Fruit fly (Drosophila melanogaster) whole organism, wandering third instar larva: ENCODE data around the gene CG1647.

Experiments used
- Abd-B ChIP-seq: fragments of >200 bp; optimal IDR thresholded peaks from 2 replicates; lab custom pipeline; 2017; ENCODE audit warnings: missing biosample characterization, missing genetic modification characterization
- CG32264 ChIP-seq: fragments of 200-800 bp; sonication (Bioruptor generic); optimal IDR thresholded peaks from 2 replicates; lab custom pipeline; 2016; ENCODE audit warnings: missing biosample characterization, missing genetic modification characterization
- CG9705 ChIP-seq: fragments of 200-800 bp; sonication (Bioruptor generic); optimal IDR thresholded peaks from 2 replicates; lab custom pipeline; 2018; ENCODE audit warnings: missing biosample characterization, mild to moderate bottlenecking, missing genetic modification characterization
- CrebA ChIP-seq: fragments of 200-800 bp; sonication (Bioruptor generic); optimal IDR thresholded peaks from 2 replicates; lab custom pipeline; 2016; ENCODE audit warnings: missing biosample characterization, mild to moderate bottlenecking, missing genetic modification characterization, borderline replicate concordance
- Dfd ChIP-seq: fragments of >200 bp; optimal IDR thresholded peaks from 2 replicates; lab custom pipeline; 2017; ENCODE audit warnings: missing biosample characterization, missing genetic modification characterization
- Dif ChIP-seq: fragments of 200-275, 200-300 bp; sonication (Bioruptor generic); optimal IDR thresholded peaks from 2 replicates; lab custom pipeline; 2018; ENCODE audit warnings: missing biosample characterization, missing genetic modification characterization; ENCODE audit not compliant: partially characterized antibody
- GATAd ChIP-seq: sonication (Bioruptor generic); optimal IDR thresholded peaks from 2 replicates; lab custom pipeline; 2016; ENCODE audit warnings: missing biosample characterization, missing genetic modification characterization
- HLH106 ChIP-seq: fragments of 200-800 bp; optimal IDR thresholded peaks from 3 replicates; lab custom pipeline; 2019; ENCODE audit warnings: missing biosample characterization, mild to moderate bottlenecking, missing genetic modification characterization, moderate library complexity
- Hnf4 ChIP-seq: fragments of 200-800 bp; sonication (Bioruptor generic); optimal IDR thresholded peaks from 2 replicates; lab custom pipeline; 2016; ENCODE audit warnings: missing biosample characterization, mild to moderate bottlenecking, missing genetic modification characterization
- Hr78 ChIP-seq: fragments of >200 bp; optimal IDR thresholded peaks from 2 replicates; lab custom pipeline; 2017; ENCODE audit warnings: missing biosample characterization, missing genetic modification characterization
- Hr83 ChIP-seq: fragments of 200-300 bp; sonication (Bioruptor generic); optimal IDR thresholded peaks from 2 replicates; lab custom pipeline; 2016; ENCODE audit warnings: missing biosample characterization, mild to moderate bottlenecking, missing genetic modification characterization, moderate library complexity; ENCODE audit not compliant: poor library complexity, severe bottlenecking
- Jra ChIP-seq: sonication (Bioruptor generic); optimal IDR thresholded peaks from 2 replicates; lab custom pipeline; 2016; ENCODE audit warnings: missing biosample characterization, missing genetic modification characterization
- Mio ChIP-seq: sonication (Bioruptor generic); optimal IDR thresholded peaks from 2 replicates; lab custom pipeline; 2016; ENCODE audit warnings: missing biosample characterization, missing genetic modification characterization
- Myc ChIP-seq: fragments of >200 bp; optimal IDR thresholded peaks from 2 replicates; lab custom pipeline; 2017
- N ChIP-seq: fragments of >200 bp; optimal IDR thresholded peaks from 2 replicates; lab custom pipeline; 2018; ENCODE audit warnings: missing biosample characterization, missing external identifiers, missing genetic modification characterization
- OdsH ChIP-seq: fragments of 200-800 bp; sonication (Bioruptor generic); optimal IDR thresholded peaks from 2 replicates; lab custom pipeline; 2016; ENCODE audit warnings: missing biosample characterization, mild to moderate bottlenecking, missing genetic modification characterization
- Rel ChIP-seq, 2 experiments: fragments of 200-800 bp; sonication (Bioruptor generic) in 1 of 2; optimal IDR thresholded peaks; 2 replicates in 1 of 2; 3 replicates in 1 of 2; lab custom pipeline; 2016 to 2019; ENCODE audit warnings: mild to moderate bottlenecking in 2 of 2, missing biosample characterization in 2 of 2, missing genetic modification characterization in 2 of 2, moderate library complexity in 1 of 2
- Sp1 ChIP-seq: fragments of 200-800 bp; sonication (Bioruptor generic); optimal IDR thresholded peaks from 3 replicates; lab custom pipeline; 2019; ENCODE audit warnings: missing biosample characterization, mild to moderate bottlenecking, missing genetic modification characterization, moderate library complexity
- Vsx2 ChIP-seq: fragments of 200-300, 225-300 bp; sonication (Bioruptor generic); optimal IDR thresholded peaks from 2 replicates; lab custom pipeline; 2018; ENCODE audit warnings: missing biosample characterization, missing genetic modification characterization; ENCODE audit not compliant: partially characterized antibody
- br ChIP-seq: fragments of 200-800 bp; sonication (Bioruptor generic); optimal IDR thresholded peaks from 2 replicates; lab custom pipeline; 2016; ENCODE audit warnings: missing biosample characterization, missing genetic modification characterization
- brk ChIP-seq: fragments of 200-800 bp; sonication (Bioruptor generic); optimal IDR thresholded peaks from 2 replicates; lab custom pipeline; 2016; ENCODE audit warnings: missing biosample characterization, mild to moderate bottlenecking, missing genetic modification characterization
- dl ChIP-seq, 2 experiments: fragments of 175-275, 200-275 bp in 1 of 2; fragments of 200-275 bp in 1 of 2; sonication (Bioruptor generic); optimal IDR thresholded peaks; lab custom pipeline; 2018; ENCODE audit warnings: mild to moderate bottlenecking in 2 of 2, missing biosample characterization in 2 of 2, missing genetic modification characterization in 2 of 2, moderate library complexity in 2 of 2; ENCODE audit not compliant: partially characterized antibody in 2 of 2, insufficient read depth in 1 of 2
- dmrt93B ChIP-seq: fragments of 200-800 bp; sonication (Bioruptor generic); optimal IDR thresholded peaks from 2 replicates; lab custom pipeline; 2018; ENCODE audit warnings: missing biosample characterization, mild to moderate bottlenecking, missing genetic modification characterization
- dsf ChIP-seq: sonication (Bioruptor generic); optimal IDR thresholded peaks from 2 replicates; lab custom pipeline; 2016; ENCODE audit warnings: missing biosample characterization, missing genetic modification characterization, borderline replicate concordance
- ey ChIP-seq: fragments of 200-800 bp; sonication (Bioruptor generic); optimal IDR thresholded peaks from 2 replicates; lab custom pipeline; 2016; ENCODE audit warnings: missing biosample characterization, missing genetic modification characterization
- foxo ChIP-seq, 2 experiments: fragments of 200-800 bp; sonication (Bioruptor generic); optimal IDR thresholded peaks; 2 replicates in 1 of 2; 3 replicates in 1 of 2; lab custom pipeline; 2016 to 2017; ENCODE audit warnings: missing biosample characterization in 2 of 2, missing genetic modification characterization in 2 of 2
- fru ChIP-seq: fragments of 200-800 bp; sonication (Bioruptor generic); optimal IDR thresholded peaks from 3 replicates; lab custom pipeline; 2016; ENCODE audit warnings: missing biosample characterization, mild to moderate bottlenecking, missing genetic modification characterization
- h ChIP-seq: fragments of 200-800 bp; sonication (Bioruptor generic); optimal IDR thresholded peaks from 3 replicates; lab custom pipeline; 2016; ENCODE audit warnings: missing biosample characterization, mild to moderate bottlenecking, missing genetic modification characterization
- jim ChIP-seq: fragments of 175-275, 200-325 bp; sonication (Bioruptor generic); optimal IDR thresholded peaks from 2 replicates; lab custom pipeline; 2016; ENCODE audit warnings: missing biosample characterization, mild to moderate bottlenecking, missing genetic modification characterization
- lola ChIP-seq: fragments of >200 bp; optimal IDR thresholded peaks from 2 replicates; lab custom pipeline; 2017; ENCODE audit warnings: missing biosample characterization, missing genetic modification characterization
- pan ChIP-seq: fragments of >200 bp; optimal IDR thresholded peaks from 2 replicates; lab custom pipeline; 2017
- psq ChIP-seq: fragments of 200-800 bp; sonication (Bioruptor generic); optimal IDR thresholded peaks from 3 replicates; lab custom pipeline; 2017; ENCODE audit warnings: missing biosample characterization, mild to moderate bottlenecking, missing genetic modification characterization, moderate library complexity
- rgr ChIP-seq: fragments of 200-800 bp; sonication (Bioruptor generic); optimal IDR thresholded peaks from 3 replicates; lab custom pipeline; 2016; ENCODE audit warnings: missing biosample characterization, mild to moderate bottlenecking, missing genetic modification characterization
- sage ChIP-seq: fragments of 200-800 bp; sonication (Bioruptor generic); optimal IDR thresholded peaks from 2 replicates; lab custom pipeline; 2016; ENCODE audit warnings: missing biosample characterization, mild to moderate bottlenecking, missing genetic modification characterization
- sv ChIP-seq: fragments of 200-800 bp; sonication (Bioruptor generic); optimal IDR thresholded peaks from 3 replicates; lab custom pipeline; 2016; ENCODE audit warnings: missing biosample characterization, missing genetic modification characterization
- tai ChIP-seq: sonication (Bioruptor generic); optimal IDR thresholded peaks from 2 replicates; lab custom pipeline; 2016; ENCODE audit warnings: missing biosample characterization, missing genetic modification characterization
- usp ChIP-seq: fragments of >200 bp; optimal IDR thresholded peaks from 2 replicates; lab custom pipeline; 2017; ENCODE audit warnings: missing biosample characterization, missing genetic modification characterization
- woc ChIP-seq: sonication (Bioruptor generic); optimal IDR thresholded peaks from 2 replicates; lab custom pipeline; 2016; ENCODE audit warnings: missing biosample characterization, mild to moderate bottlenecking, missing genetic modification characterization

The CG1647 gene

dm6 chr3R:28856829-28857228 is 36.8 kb downstream of the CG1647 start:
- no peak for TF ChIP-seq CrebA (GFP tag; lab: Kevin White, UChicago)
- no peak for TF ChIP-seq jim (GFP tag; lab: Kevin White, UChicago)
- no peak for TF ChIP-seq Dif (GFP tag; lab: Kevin White, UChicago)
- no peak for TF ChIP-seq N (GFP tag; lab: Kevin White, UChicago)
- no peak for TF ChIP-seq sv (GFP tag; lab: Kevin White, UChicago)
- TF ChIP-seq, all 38 proteins: peak for 0

- no peak for TF ChIP-seq Mio
- TF ChIP-seq Hr83 (GFP tag; lab: Kevin White, UChicago), result no peak
- TF ChIP-seq sv (GFP tag; lab: Kevin White, UChicago), result no peak
- peak; percentile 0 for TF ChIP-seq h
- no peak for TF ChIP-seq Vsx2 (GFP tag; lab: Kevin White, UChicago)
- TF ChIP-seq dsf (GFP tag; lab: Kevin White, UChicago), result no peak
- no peak for TF ChIP-seq Myc (lab: Kevin White, UChicago)
- TF ChIP-seq tai, result no peak
- no peak for TF ChIP-seq pan (lab: Kevin White, UChicago)
- no peak for TF ChIP-seq psq (GFP tag; lab: Kevin White, UChicago)
- peak; percentile 10 for TF ChIP-seq br
- TF ChIP-seq Jra, result no peak
- TF ChIP-seq dl (GFP tag; optimal IDR thresholded peaks at IDR 0.05; lab: Kevin White, UChicago; ENCODE audit: insufficient read depth in 1 of 2, partially characterized antibody in 2 of 2), result no peak
- TF ChIP-seq foxo (GFP tag; optimal IDR thresholded peaks at IDR 0.05; lab: Kevin White, UChicago), result peak in 1 of 2 experiments; percentile 31
- no peak for TF ChIP-seq OdsH (GFP tag; lab: Kevin White, UChicago)
- TF ChIP-seq brk (GFP tag; lab: Kevin White, UChicago), result no peak
- TF ChIP-seq CrebA (GFP tag; lab: Kevin White, UChicago), result no peak
- no peak for TF ChIP-seq Dfd (GFP tag; lab: Kevin White, UChicago)
- peak; percentile 25 for TF ChIP-seq fru
- TF ChIP-seq Dif (GFP tag; lab: Kevin White, UChicago), result no peak
- no peak for TF ChIP-seq dmrt93B (GFP tag; lab: Kevin White, UChicago)
- no peak for TF ChIP-seq Sp1 (GFP tag; lab: Kevin White, UChicago)
- no peak for TF ChIP-seq CG32264 (GFP tag; lab: Kevin White, UChicago)
- TF ChIP-seq lola, result no peak
- TF ChIP-seq rgr, result peak; percentile 7
- TF ChIP-seq N (GFP tag; lab: Kevin White, UChicago), result no peak
- no peak for TF ChIP-seq CG9705
- TF ChIP-seq sage (GFP tag; lab: Kevin White, UChicago), result no peak
- TF ChIP-seq jim (GFP tag; lab: Kevin White, UChicago), result no peak
- TF ChIP-seq ey (GFP tag; lab: Kevin White, UChicago), result no peak
- no peak for TF ChIP-seq Hr78 (GFP tag; lab: Kevin White, UChicago)
- TF ChIP-seq Rel (GFP tag; optimal IDR thresholded peaks at IDR 0.05; lab: Kevin White, UChicago), result no peak
- no peak for TF ChIP-seq Rel (tag; optimal IDR thresholded peaks at IDR 0.05; lab: Kevin White, UChicago)
- no peak for TF ChIP-seq usp (GFP tag; lab: Kevin White, UChicago)
- peak; percentile 8 for TF ChIP-seq HLH106
- peak; percentile 4 for TF ChIP-seq Hnf4
- no peak for TF ChIP-seq Abd-B (GFP tag; lab: Kevin White, UChicago)
- no peak for TF ChIP-seq woc
- TF ChIP-seq GATAd, result no peak
These were observed 37.4 kb downstream of the CG1647 start for dm6 chr3R:28857287-28858024.
